Fruit fly (Drosophila melanogaster) S2 (cell line): ENCODE measurements around the gene kon.

ENCODE experiments used
- CG8478 ChIP-seq: fragments of >200 bp; optimal IDR thresholded peaks from 2 replicates; lab custom pipeline; 2018
- CTCF ChIP-seq, 2 experiments: fragments of >200 bp; optimal IDR thresholded peaks; 2 replicates each; lab custom pipeline; 2018

Gene kon

dm6 chr2L:18503760-18504159, at the start of gene kon:
Gene kon, minus strand, starts transcription at chr2L:18503978.
- TF ChIP-seq CG8478 (lab: Kevin White, UChicago), result no peak
- TF ChIP-seq CTCF (optimal IDR thresholded peaks at IDR 0.05; lab: Kevin White, UChicago), result no peak

- TF ChIP-seq CTCF (optimal IDR thresholded peaks at IDR 0.05; lab: Kevin White, UChicago), result no peak
- TF ChIP-seq CG8478 (lab: Kevin White, UChicago), result no peak
Observed at dm6 chr2L:18549470-18549869, 45.7 kb upstream of the kon start.

dm6 chr2L:18548753-18549152, 45.0 kb upstream of the kon start:
- no peak for TF ChIP-seq CG8478 (lab: Kevin White, UChicago)
- TF ChIP-seq CTCF (optimal IDR thresholded peaks at IDR 0.05; lab: Kevin White, UChicago), result no peak

- no peak for TF ChIP-seq CG8478 (lab: Kevin White, UChicago)
- TF ChIP-seq CTCF (optimal IDR thresholded peaks at IDR 0.05; lab: Kevin White, UChicago), result no peak
Observed at dm6 chr2L:18546426-18546825, 42.6 kb upstream of the kon start.

dm6 chr2L:18526005-18526404, 22.2 kb upstream of the kon start:
- no peak for TF ChIP-seq CTCF (optimal IDR thresholded peaks at IDR 0.05; lab: Kevin White, UChicago)
- TF ChIP-seq CG8478 (lab: Kevin White, UChicago), result no peak

- TF ChIP-seq CTCF (optimal IDR thresholded peaks at IDR 0.05; lab: Kevin White, UChicago), result no peak
- no peak for TF ChIP-seq CG8478 (lab: Kevin White, UChicago)
Observed at dm6 chr2L:18524896-18525295, 21.1 kb upstream of the kon start.

- TF ChIP-seq CG8478 (lab: Kevin White, UChicago) (no peak), CTCF (optimal IDR thresholded peaks at IDR 0.05; lab: Kevin White, UChicago) (no peak)
Observed at dm6 chr2L:18523003-18523402, 19.2 kb upstream of the kon start.

- TF ChIP-seq CTCF (optimal IDR thresholded peaks at IDR 0.05; lab: Kevin White, UChicago), result no peak
- no peak for TF ChIP-seq CG8478 (lab: Kevin White, UChicago)
Observed at dm6 chr2L:18522258-18522657, 18.5 kb upstream of the kon start.

dm6 chr2L:18518852-18519251, 15.1 kb upstream of the kon start:
- TF ChIP-seq CG8478 (lab: Kevin White, UChicago), result no peak
- TF ChIP-seq CTCF (optimal IDR thresholded peaks at IDR 0.05; lab: Kevin White, UChicago), result no peak

- TF ChIP-seq CG8478 (lab: Kevin White, UChicago) (no peak), CTCF (optimal IDR thresholded peaks at IDR 0.05; lab: Kevin White, UChicago) (no peak)
Observed at dm6 chr2L:18517002-18517635, 13.3 kb upstream of the kon start, which contains the start of gene CG10211. Gene CG10211, plus strand, starts transcription at chr2L:18517487.

- TF ChIP-seq CTCF (optimal IDR thresholded peaks at IDR 0.05; lab: Kevin White, UChicago), result peak; percentile 73 to 79
- no peak for TF ChIP-seq CG8478 (lab: Kevin White, UChicago)
Observed at dm6 chr2L:18516367-18516766, 12.6 kb upstream of the kon start.

- TF ChIP-seq CTCF (optimal IDR thresholded peaks at IDR 0.05; lab: Kevin White, UChicago) (peak in 1 of 2 experiments; percentile 33), CG8478 (lab: Kevin White, UChicago) (no peak)
Observed at dm6 chr2L:18513402-18513801, 9.6 kb upstream of the kon start.

- TF ChIP-seq CG8478 (lab: Kevin White, UChicago), result no peak
Observed at dm6 chr2L:18509181-18509580, 5.4 kb upstream of the kon start, which contains the start of gene Ugt301D1. Gene Ugt301D1, plus strand, starts transcription at chr2L:18509560.

dm6 chr2L:18506923-18507322, 3.1 kb upstream of the kon start:
- no peak for TF ChIP-seq CG8478 (lab: Kevin White, UChicago)
- no peak for TF ChIP-seq CTCF (optimal IDR thresholded peaks at IDR 0.05; lab: Kevin White, UChicago)

- TF ChIP-seq CTCF (optimal IDR thresholded peaks at IDR 0.05; lab: Kevin White, UChicago) (no peak), CG8478 (lab: Kevin White, UChicago) (no peak)
Observed at dm6 chr2L:18505475-18505874, 1.7 kb upstream of the kon start.

- TF ChIP-seq CTCF (optimal IDR thresholded peaks at IDR 0.05; lab: Kevin White, UChicago) (no peak), CG8478 (lab: Kevin White, UChicago) (no peak)
Observed at dm6 chr2L:18504881-18505280, 1.1 kb upstream of the kon start.
